Worm (Caenorhabditis elegans): ENCODE measurements around the gene emc-5.

emc-5 gene

DNA sequence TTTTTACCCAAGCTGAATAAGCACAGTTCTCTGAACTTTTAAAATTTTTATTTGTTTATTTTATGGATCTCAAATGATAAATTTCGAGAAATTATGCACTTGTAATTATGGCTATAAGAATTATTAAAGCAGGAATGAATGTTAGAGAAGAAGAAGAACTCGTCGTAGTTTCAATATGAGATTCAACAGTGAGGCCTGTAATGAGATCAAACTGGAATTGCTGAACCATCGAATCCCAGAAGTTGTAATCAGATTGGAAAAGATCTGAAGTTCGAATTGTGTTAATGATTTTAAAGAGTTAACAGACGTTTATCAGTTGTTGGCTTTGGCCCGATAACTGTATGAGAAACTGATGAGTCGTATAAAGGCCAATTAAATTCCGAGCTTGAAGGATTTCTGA, 40.9 kb upstream of the emc-5 start:
- TF ChIP-seq ZK546.5 (tag; optimal IDR thresholded peaks at IDR 0.05): no peak
- TF ChIP-seq nhr-25 (tag; optimal IDR thresholded peaks at IDR 0.05): no peak
- TF ChIP-seq C34F6.9 (tag; optimal IDR thresholded peaks at IDR 0.05): no peak
- TF ChIP-seq ama-1 (optimal IDR thresholded peaks at IDR 0.05): no peak
- TF ChIP-seq nhr-23 (tag; optimal IDR thresholded peaks at IDR 0.05): no peak
- no peak for TF ChIP-seq R02D3.7 (tag; optimal IDR thresholded peaks at IDR 0.05)
- TF ChIP-seq lsy-2 (tag; optimal IDR thresholded peaks at IDR 0.05): no peak
- no peak for TF ChIP-seq sma-3 (GFP tag; optimal IDR thresholded peaks at IDR 0.05)
- no peak for TF ChIP-seq peb-1 (tag; optimal IDR thresholded peaks at IDR 0.05)
- TF ChIP-seq ztf-1 (GFP tag; conservative IDR thresholded peaks at IDR 0.05): no peak
- TF ChIP-seq aly-2 (tag; optimal IDR thresholded peaks at IDR 0.05): no peak
- TF ChIP-seq nhr-6 (tag; optimal IDR thresholded peaks at IDR 0.05): no peak
- TF ChIP-seq skn-1 (tag; optimal IDR thresholded peaks at IDR 0.05): no peak
- no peak for TF ChIP-seq F13H6.1 (tag; optimal IDR thresholded peaks at IDR 0.05)
- no peak for TF ChIP-seq blmp-1 (tag; optimal IDR thresholded peaks at IDR 0.05; ENCODE audit: insufficient read depth)
- no peak for TF ChIP-seq lin-11 (tag; optimal IDR thresholded peaks at IDR 0.05)
- TF ChIP-seq snpc-4 (tag; optimal IDR thresholded peaks at IDR 0.05): no peak

DNA sequence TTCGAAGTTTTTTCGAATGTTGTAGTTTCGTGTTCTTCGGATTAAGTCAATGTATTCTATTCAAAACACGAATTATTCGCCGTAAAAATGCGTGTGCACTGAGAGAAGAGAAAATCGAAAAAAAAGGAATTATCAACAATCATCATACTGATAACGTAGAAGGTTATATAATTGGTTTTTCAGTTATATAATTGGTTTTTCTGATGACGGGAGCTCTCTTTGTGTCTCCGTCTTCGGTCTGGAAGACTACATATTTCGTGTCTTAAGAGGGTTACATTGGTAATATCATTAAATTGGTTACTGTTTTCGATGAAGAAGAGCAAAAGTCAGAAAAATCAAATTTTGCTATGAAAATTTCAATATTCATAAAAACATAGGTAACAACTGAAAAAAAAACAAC, 36.7 kb upstream of the emc-5 start:
- TF ChIP-seq fos-1 (tag; optimal IDR thresholded peaks at IDR 0.05) (peak; percentile 52), unc-62 (GFP tag; optimal IDR thresholded peaks at IDR 0.05) (no peak), lin-13 (GFP tag; optimal IDR thresholded peaks at IDR 0.05) (no peak), nhr-129 (tag; optimal IDR thresholded peaks at IDR 0.05) (no peak), skn-1 (tag; optimal IDR thresholded peaks at IDR 0.05) (peak; percentile 12), R02D3.7 (tag; optimal IDR thresholded peaks at IDR 0.05) (no peak), C34F6.9 (tag; optimal IDR thresholded peaks at IDR 0.05) (no peak)

DNA sequence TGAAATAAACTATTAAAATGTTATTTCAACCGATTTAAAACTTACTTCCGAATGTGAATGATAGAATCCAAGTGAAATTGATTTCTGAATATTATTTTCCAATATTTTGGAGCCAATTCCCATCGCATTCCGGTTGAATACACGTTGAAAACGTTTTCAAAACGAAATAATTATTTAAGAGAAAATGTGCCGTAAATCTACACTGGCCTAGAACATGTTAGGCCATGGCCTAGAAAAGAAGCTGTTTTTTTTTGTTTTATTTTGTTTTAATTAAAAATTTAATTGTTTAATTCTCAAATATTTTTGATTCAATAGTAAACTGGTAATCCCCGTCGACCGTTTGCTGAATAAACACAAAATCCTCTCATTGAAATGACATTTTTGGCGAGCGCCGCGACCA, 32.7 kb upstream of the emc-5 start:
- TF ChIP-seq unc-55 (GFP tag; optimal IDR thresholded peaks at IDR 0.05) (peak; percentile 32), gmeb-1 (tag; optimal IDR thresholded peaks at IDR 0.05) (no peak), lin-13 (GFP tag; optimal IDR thresholded peaks at IDR 0.05) (no peak), R02D3.7 (tag; optimal IDR thresholded peaks at IDR 0.05) (peak; percentile 14), nhr-6 (tag; optimal IDR thresholded peaks at IDR 0.05) (no peak), sma-9 (GFP tag; optimal IDR thresholded peaks at IDR 0.05) (peak; percentile 15), sma-9 (tag; optimal IDR thresholded peaks at IDR 0.05) (no peak), nhr-21 (tag; optimal IDR thresholded peaks at IDR 0.05) (no peak)

DNA sequence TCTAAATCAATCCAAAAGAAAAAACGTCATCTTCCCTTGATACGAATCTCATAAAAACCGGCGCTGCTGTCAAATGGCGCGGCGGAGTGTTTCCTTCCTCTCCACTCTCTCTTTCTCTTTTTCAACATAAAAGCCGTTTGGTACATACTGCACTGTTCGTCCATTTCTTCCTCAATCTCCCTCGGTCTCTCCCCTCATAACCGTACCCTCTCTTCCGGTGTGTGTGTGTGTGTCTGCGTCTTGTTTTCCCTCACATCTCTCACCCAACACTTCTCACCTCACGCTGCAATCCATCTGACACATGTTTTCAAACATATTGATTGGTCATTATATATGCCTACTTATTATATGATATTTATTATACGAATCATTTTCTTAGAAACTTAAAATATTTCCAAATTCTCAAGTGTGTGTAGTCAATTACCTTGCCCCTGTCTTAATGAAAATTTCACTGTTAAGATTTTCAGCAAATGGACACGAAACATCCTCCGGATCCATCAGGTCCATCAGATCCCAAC, 32.1 kb upstream of the emc-5 start, which contains the start of the genes aars-1 and rga-1:
TSS of gene aars-1 (minus strand) at position 71 of the 518 bp plus-strand sequence.
TSS of gene rga-1 (plus strand) at position 468 of the 518 bp plus-strand sequence.
- peak; percentile 73 for TF ChIP-seq nhr-25 (tag; optimal IDR thresholded peaks at IDR 0.05)
- peak; percentile 70 for TF ChIP-seq blmp-1 (tag; optimal IDR thresholded peaks at IDR 0.05; ENCODE audit: insufficient read depth)
- TF ChIP-seq ZK546.5 (tag; optimal IDR thresholded peaks at IDR 0.05): no peak
- TF ChIP-seq unc-62 (GFP tag; optimal IDR thresholded peaks at IDR 0.05): no peak
- TF ChIP-seq nhr-129 (tag; optimal IDR thresholded peaks at IDR 0.05): peak; percentile 70
- no peak for TF ChIP-seq mab-5 (tag; optimal IDR thresholded peaks at IDR 0.05)
- no peak for TF ChIP-seq gmeb-1 (tag; optimal IDR thresholded peaks at IDR 0.05)
- no peak for TF ChIP-seq egl-27 (tag; optimal IDR thresholded peaks at IDR 0.05)
- peak; percentile 50 for TF ChIP-seq unc-55 (GFP tag; optimal IDR thresholded peaks at IDR 0.05)
- TF ChIP-seq nhr-77 (tag; optimal IDR thresholded peaks at IDR 0.05): no peak
- no peak for TF ChIP-seq zag-1 (tag; optimal IDR thresholded peaks at IDR 0.05)
- TF ChIP-seq F13H6.1 (tag; optimal IDR thresholded peaks at IDR 0.05): peak; percentile 75
- TF ChIP-seq sem-4 (tag; optimal IDR thresholded peaks at IDR 0.05): peak; percentile 77
- TF ChIP-seq unc-39 (tag; optimal IDR thresholded peaks at IDR 0.05): no peak
- no peak for TF ChIP-seq mdl-1 (tag; optimal IDR thresholded peaks at IDR 0.05)
- no peak for TF ChIP-seq ceh-82 (tag; optimal IDR thresholded peaks at IDR 0.05)
- TF ChIP-seq nhr-23 (tag; optimal IDR thresholded peaks at IDR 0.05): no peak
- TF ChIP-seq R02D3.7 (tag; optimal IDR thresholded peaks at IDR 0.05): no peak
- TF ChIP-seq C34F6.9 (tag; optimal IDR thresholded peaks at IDR 0.05): peak; percentile 77
- no peak for TF ChIP-seq dmd-4 (tag; optimal IDR thresholded peaks at IDR 0.05)
- peak; percentile 40 for TF ChIP-seq sma-3 (GFP tag; optimal IDR thresholded peaks at IDR 0.05)
- TF ChIP-seq ztf-4 (tag; optimal IDR thresholded peaks at IDR 0.05): no peak
- TF ChIP-seq lin-39 (tag; optimal IDR thresholded peaks at IDR 0.05): no peak
- TF ChIP-seq skn-1 (tag; optimal IDR thresholded peaks at IDR 0.05): no peak
- no peak for TF ChIP-seq Y55F3AM.14 (GFP tag; optimal IDR thresholded peaks at IDR 0.05)
- no peak for TF ChIP-seq mbf-1 (tag; optimal IDR thresholded peaks at IDR 0.05)
- TF ChIP-seq nhr-12 (tag; optimal IDR thresholded peaks at IDR 0.05): no peak
- TF ChIP-seq ztf-1 (GFP tag; conservative IDR thresholded peaks at IDR 0.05): no peak
- no peak for TF ChIP-seq ztf-11 (tag; optimal IDR thresholded peaks at IDR 0.05)
- TF ChIP-seq elt-1 (tag; optimal IDR thresholded peaks at IDR 0.05): no peak
- TF ChIP-seq lin-13 (GFP tag; optimal IDR thresholded peaks at IDR 0.05): peak; percentile 20
- TF ChIP-seq ama-1 (optimal IDR thresholded peaks at IDR 0.05): no peak
- no peak for TF ChIP-seq alr-1 (tag; optimal IDR thresholded peaks at IDR 0.05)
- TF ChIP-seq peb-1 (tag; optimal IDR thresholded peaks at IDR 0.05): no peak
- no peak for TF ChIP-seq elt-3 (tag; optimal IDR thresholded peaks at IDR 0.05)
- TF ChIP-seq nhr-21 (tag; optimal IDR thresholded peaks at IDR 0.05): peak; percentile 48
- peak in 1 of 2 experiments; percentile 70 for TF ChIP-seq lsy-2 (tag; optimal IDR thresholded peaks at IDR 0.05)
- no peak for TF ChIP-seq aly-2 (tag; optimal IDR thresholded peaks at IDR 0.05)
- no peak for TF ChIP-seq nhr-6 (tag; optimal IDR thresholded peaks at IDR 0.05)
- TF ChIP-seq lin-11 (tag; optimal IDR thresholded peaks at IDR 0.05): no peak
- no peak for TF ChIP-seq nhr-11 (tag; optimal IDR thresholded peaks at IDR 0.05)

Measured in whole organism, L2 larva.